Worm (Caenorhabditis elegans): ENCODE measurements around the gene ZK418.6.

ce11 chrIII:7067385-7067896, 11.2 kb downstream of the ZK418.6 start, which contains the start of gene ger-1:
- TF ChIP-seq ref-2 (tag; optimal IDR thresholded peaks at IDR 0.05) (no peak), ama-1 (optimal IDR thresholded peaks at IDR 0.05) (no peak), rnt-1 (tag; optimal IDR thresholded peaks at IDR 0.05) (no peak), elt-4 (tag; optimal IDR thresholded peaks at IDR 0.05) (no peak), pha-2 (tag; optimal IDR thresholded peaks at IDR 0.05) (no peak), lin-11 (tag; optimal IDR thresholded peaks at IDR 0.05) (no peak)
